Fruit fly (Drosophila melanogaster): ENCODE data around the gene CG13898.

DNA sequence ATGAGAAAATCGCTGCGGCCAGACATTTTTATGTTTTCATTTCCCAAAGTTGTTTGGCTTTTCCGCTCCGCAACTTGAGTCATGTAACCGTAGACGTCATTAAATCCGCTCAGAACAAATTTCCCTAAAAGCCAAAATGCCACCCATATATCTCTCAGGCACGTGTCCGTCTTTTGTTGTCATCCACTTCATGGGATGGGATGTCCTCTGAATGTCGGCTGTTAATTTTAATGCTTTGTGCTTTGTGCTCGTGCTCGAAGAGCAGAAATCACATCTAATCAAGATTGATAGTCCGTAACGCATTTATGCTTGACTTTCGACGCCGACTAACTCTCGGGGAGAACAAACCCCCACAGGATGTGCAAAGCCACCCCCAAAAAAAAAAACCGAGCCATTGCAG, 8.8 kb downstream of the CG13898 start:
- TF ChIP-seq pan (optimal IDR thresholded peaks at IDR 0.05) (no peak), psq (optimal IDR thresholded peaks at IDR 0.05) (no peak), usp (GFP tag; optimal IDR thresholded peaks at IDR 0.05) (no peak), Dll (optimal IDR thresholded peaks at IDR 0.05) (no peak), CG8478 (optimal IDR thresholded peaks at IDR 0.05) (no peak)

Data from whole organism.